Worm (Caenorhabditis elegans) whole organism, L1 larva: Measurements from ENCODE around the gene R08E5.1.

Source experiments
- C16A3.4 ChIP-seq: fragments of 150-350 bp; optimal IDR thresholded peaks from 2 replicates; lab custom pipeline; 2014; ENCODE audit warnings: missing biosample characterization, missing genetic modification characterization
- aha-1 ChIP-seq: fragments of 150-350 bp; optimal IDR thresholded peaks from 2 replicates; lab custom pipeline; 2014; ENCODE audit warnings: missing biosample characterization, missing genetic modification characterization
- ama-1 ChIP-seq: fragments of 150-350 bp; optimal IDR thresholded peaks from 2 replicates; lab custom pipeline; 2014
- blmp-1 ChIP-seq: fragments of 150-350 bp; optimal IDR thresholded peaks from 2 replicates; lab custom pipeline; 2014; ENCODE audit warnings: missing biosample characterization, missing genetic modification characterization
- ceh-8 ChIP-seq: fragments of 200-800 bp; sonication (Bioruptor generic); optimal IDR thresholded peaks from 2 replicates; lab custom pipeline; 2018; ENCODE audit warnings: mild to moderate bottlenecking, missing genetic modification characterization, moderate library complexity, missing compliant biosample characterization
- ceh-90 ChIP-seq: sonication (generic microtip); optimal IDR thresholded peaks from 2 replicates; lab custom pipeline; 2016; ENCODE audit warnings: missing genetic modification characterization, missing compliant biosample characterization
- ces-1 ChIP-seq: fragments of 150-350 bp; optimal IDR thresholded peaks from 2 replicates; lab custom pipeline; 2014; ENCODE audit warnings: missing biosample characterization, missing genetic modification reagents, missing genetic modification characterization
- dsc-1 ChIP-seq: sonication (generic microtip); optimal IDR thresholded peaks from 2 replicates; lab custom pipeline; 2016; ENCODE audit warnings: mild to moderate bottlenecking, missing genetic modification characterization, missing compliant biosample characterization
- efl-1 ChIP-seq, 4 experiments: fragments of 150-350 bp; optimal IDR thresholded peaks in 3 of 4; peaks in 1 of 4; 1 replicate in 1 of 4; 2 replicates in 3 of 4; lab custom pipeline; 2014; ENCODE audit warnings: missing biosample characterization in 2 of 4, missing genetic modification characterization in 2 of 4, missing genetic modification reagents in 2 of 4
- efl-3 ChIP-seq: fragments of 200-800 bp; sonication (Bioruptor generic); optimal IDR thresholded peaks from 2 replicates; lab custom pipeline; 2018; ENCODE audit warnings: mild to moderate bottlenecking, missing genetic modification characterization, missing compliant biosample characterization
- elt-2 ChIP-seq: sonication (generic microtip); optimal IDR thresholded peaks from 2 replicates; lab custom pipeline; 2016; ENCODE audit warnings: missing genetic modification characterization, mild to moderate bottlenecking, inconsistent platforms, missing compliant biosample characterization, missing genetic modification reagents
- elt-3 ChIP-seq, 6 experiments: fragments of 150-350 bp in 1 of 6; sonication (generic microtip); optimal IDR thresholded peaks; 2 replicates each; lab custom pipeline; 2017 to 2018; ENCODE audit warnings: missing biosample characterization in 6 of 6, missing genetic modification characterization in 6 of 6, inconsistent platforms in 1 of 6
- fkh-4 ChIP-seq: sonication (generic microtip); optimal IDR thresholded peaks from 2 replicates; lab custom pipeline; 2016; ENCODE audit warnings: missing compliant biosample characterization, missing genetic modification characterization, borderline replicate concordance
- hlh-17 ChIP-seq: fragments of 200-800 bp; sonication (Bioruptor generic); optimal IDR thresholded peaks from 2 replicates; lab custom pipeline; 2018; ENCODE audit warnings: missing genetic modification characterization, mild to moderate bottlenecking, missing compliant biosample characterization, moderate library complexity, borderline replicate concordance
- hpl-2 ChIP-seq: fragments of 150-350 bp; optimal IDR thresholded peaks from 2 replicates; lab custom pipeline; 2014; ENCODE audit warnings: missing biosample characterization, missing genetic modification reagents, missing genetic modification characterization
- irx-1 ChIP-seq: sonication (generic microtip); optimal IDR thresholded peaks from 2 replicates; lab custom pipeline; 2016; ENCODE audit warnings: missing genetic modification characterization, missing compliant biosample characterization
- isw-1 ChIP-seq: fragments of 200-800 bp; sonication (Bioruptor generic); IDR thresholded peaks from 2 replicates; pipeline ENCODE4 v1.3.6; 2022; ENCODE audit warnings: missing genetic modification characterization, missing compliant biosample characterization
- lin-13 ChIP-seq: fragments of 150-350 bp; optimal IDR thresholded peaks from 2 replicates; lab custom pipeline; 2014; ENCODE audit warnings: missing biosample characterization, missing genetic modification reagents, missing genetic modification characterization
- lin-14 ChIP-seq: fragments of 200-800 bp; sonication (Bioruptor generic); optimal IDR thresholded peaks from 2 replicates; lab custom pipeline; 2018; ENCODE audit warnings: mild to moderate bottlenecking, missing genetic modification characterization, moderate library complexity, missing compliant biosample characterization
- lin-35 ChIP-seq, 2 experiments: fragments of 150-350 bp; optimal IDR thresholded peaks; 2 replicates each; lab custom pipeline; 2014; ENCODE audit warnings: missing biosample characterization in 2 of 2, missing genetic modification characterization in 2 of 2, missing genetic modification reagents in 2 of 2
- lir-3 ChIP-seq: sonication (generic microtip); optimal IDR thresholded peaks from 2 replicates; lab custom pipeline; 2016; ENCODE audit warnings: mild to moderate bottlenecking, missing genetic modification characterization, moderate library complexity, missing compliant biosample characterization; ENCODE audit not compliant: poor library complexity
- lsy-2 ChIP-seq, 2 experiments: fragments of 150-350 bp; optimal IDR thresholded peaks; 2 replicates each; lab custom pipeline; 2014; ENCODE audit warnings: missing biosample characterization in 2 of 2, missing genetic modification characterization in 2 of 2
- mab-9 ChIP-seq: fragments of 200-800 bp; sonication (Bioruptor generic); IDR thresholded peaks from 2 replicates; pipeline ENCODE4 v1.3.6; 2022; ENCODE audit warnings: missing genetic modification reagents, missing genetic modification characterization, missing compliant biosample characterization
- mdl-1 ChIP-seq, 2 experiments: fragments of 150-350 bp; optimal IDR thresholded peaks; 2 replicates each; lab custom pipeline; 2014 to 2017; ENCODE audit warnings: missing biosample characterization in 2 of 2, missing genetic modification characterization in 2 of 2, inconsistent platforms in 1 of 2
- nhr-19 ChIP-seq: fragments of 200-800 bp; sonication (Bioruptor generic); conservative IDR thresholded peaks from 2 replicates; pipeline ENCODE4 v1.3.6; 2022; ENCODE audit warnings: missing genetic modification characterization, missing compliant biosample characterization
- nhr-20 ChIP-seq: sonication (generic microtip); optimal IDR thresholded peaks from 2 replicates; lab custom pipeline; 2016; ENCODE audit warnings: mild to moderate bottlenecking, missing genetic modification characterization, missing compliant biosample characterization
- nhr-28 ChIP-seq: fragments of 150-350 bp; optimal IDR thresholded peaks from 2 replicates; lab custom pipeline; 2014; ENCODE audit warnings: missing biosample characterization, missing genetic modification characterization
- nhr-47 ChIP-seq: sonication (generic microtip); optimal IDR thresholded peaks from 2 replicates; lab custom pipeline; 2016; ENCODE audit warnings: mild to moderate bottlenecking, missing genetic modification characterization, moderate library complexity, missing compliant biosample characterization
- nhr-71 ChIP-seq: sonication (generic microtip); optimal IDR thresholded peaks from 2 replicates; lab custom pipeline; 2016; ENCODE audit warnings: mild to moderate bottlenecking, missing genetic modification characterization, moderate library complexity, missing compliant biosample characterization
- nhr-85 ChIP-seq: sonication (generic microtip); peaks from one replicate; lab custom pipeline; 2016; ENCODE audit warnings: missing genetic modification characterization, inconsistent platforms, missing compliant biosample characterization
- pax-3 ChIP-seq: fragments of 200-800 bp; sonication (Bioruptor generic); optimal IDR thresholded peaks from 2 replicates; lab custom pipeline; 2018; ENCODE audit warnings: mild to moderate bottlenecking, missing genetic modification characterization, moderate library complexity, missing compliant biosample characterization
- pqm-1 ChIP-seq: sonication (generic microtip); optimal IDR thresholded peaks from 3 replicates; lab custom pipeline; 2017; ENCODE audit warnings: missing biosample characterization, missing genetic modification characterization
- snpc-4 ChIP-seq: fragments of 150-350 bp; optimal IDR thresholded peaks from 2 replicates; lab custom pipeline; 2014; ENCODE audit warnings: missing biosample characterization, missing genetic modification characterization
- snu-23 ChIP-seq: sonication (generic microtip); optimal IDR thresholded peaks from 2 replicates; lab custom pipeline; 2016; ENCODE audit warnings: missing genetic modification characterization, missing compliant biosample characterization
- sptf-1 ChIP-seq: fragments of 150-350 bp; optimal IDR thresholded peaks from 2 replicates; lab custom pipeline; 2014; ENCODE audit warnings: missing biosample characterization, missing genetic modification characterization
- swsn-7 ChIP-seq: sonication (generic microtip); optimal IDR thresholded peaks from 2 replicates; lab custom pipeline; 2016; ENCODE audit warnings: missing genetic modification characterization, missing compliant biosample characterization
- tbx-2 ChIP-seq: sonication (generic microtip); optimal IDR thresholded peaks from 2 replicates; lab custom pipeline; 2016; ENCODE audit warnings: missing genetic modification characterization, missing compliant biosample characterization
- unc-130 ChIP-seq: fragments of 150-350 bp; optimal IDR thresholded peaks from 2 replicates; lab custom pipeline; 2017; ENCODE audit warnings: missing biosample characterization, missing genetic modification characterization, inconsistent platforms

R08E5.1 gene

DNA sequence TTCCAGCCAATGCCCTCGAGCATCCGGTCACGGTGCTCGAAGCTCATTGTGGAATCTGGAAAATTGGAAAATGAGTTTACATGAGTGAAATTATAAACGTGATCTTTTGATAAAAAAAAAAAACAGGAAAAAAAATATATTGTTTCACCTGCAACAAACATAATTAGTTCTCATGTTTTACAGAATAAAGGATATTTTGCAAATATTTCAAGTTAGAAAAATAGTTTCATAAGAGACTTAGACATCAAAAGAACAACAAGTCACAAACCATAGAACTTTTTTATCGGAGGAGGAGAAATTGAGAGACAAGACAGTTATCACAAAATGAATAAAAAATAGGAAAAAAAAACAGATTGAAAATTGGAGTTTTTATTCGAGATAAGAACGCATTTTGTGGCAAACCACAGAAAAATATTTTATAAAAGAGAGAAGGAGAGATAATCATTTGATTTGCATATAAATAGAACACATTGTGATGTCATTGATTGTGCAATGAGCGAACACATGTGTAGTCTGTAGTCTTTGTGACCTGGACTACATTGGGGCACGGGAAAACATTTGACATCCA lies 12.9 kb upstream of the R08E5.1 start, which contains the start of gene R08F11.1:
R08F11.1 (minus strand) TSS at position 51 of the 568 bp plus-strand sequence.
- TF ChIP-seq swsn-7 (tag; lab: Kevin White, UChicago), result no peak
- TF ChIP-seq lir-3 (tag; lab: Kevin White, UChicago), result no peak
- no peak for TF ChIP-seq pqm-1 (tag; lab: Kevin White, UChicago)
- TF ChIP-seq lin-13 (GFP tag; lab: Kevin White, UChicago), result no peak
- TF ChIP-seq elt-2 (tag; lab: Kevin White, UChicago), result peak; percentile 62
- no peak for TF ChIP-seq snpc-4 (tag; lab: Kevin White, UChicago)

DNA sequence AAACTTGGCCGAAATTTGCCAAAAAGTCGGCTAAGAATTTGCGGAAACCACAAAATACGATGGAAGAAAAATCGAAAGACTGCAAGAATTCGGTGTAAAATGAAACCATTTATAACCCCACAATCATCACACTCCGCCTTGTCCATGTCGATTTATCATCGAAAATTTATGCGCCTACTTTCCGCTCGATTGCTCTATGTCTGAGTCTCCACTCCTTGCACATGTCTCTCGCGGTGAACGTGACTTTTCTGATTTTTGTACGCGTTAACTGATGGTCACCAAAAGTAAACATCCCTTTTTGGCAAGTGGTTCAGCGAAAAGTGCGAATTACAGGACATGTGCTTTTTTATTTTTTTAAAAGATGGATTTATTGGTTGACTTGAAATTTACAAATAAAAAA lies 5.6 kb upstream of the R08E5.1 start:
- TF ChIP-seq nhr-71 (tag; lab: Kevin White, UChicago) (no peak), tbx-2 (tag; lab: Kevin White, UChicago) (no peak), lin-14 (GFP tag; lab: Kevin White, UChicago) (peak; percentile 51), nhr-19 (no peak), efl-3 (no peak), aha-1 (tag; lab: Kevin White, UChicago) (no peak), nhr-28 (tag; lab: Kevin White, UChicago) (no peak), ceh-8 (GFP tag; lab: Kevin White, UChicago) (no peak), lsy-2 (tag; optimal IDR thresholded peaks at IDR 0.05; lab: Kevin White, UChicago) (no peak), swsn-7 (tag; lab: Kevin White, UChicago) (no peak), lin-35 (GFP tag; optimal IDR thresholded peaks at IDR 0.05; lab: Kevin White, UChicago) (peak in 1 of 2 experiments; percentile 37), ama-1 (lab: Kevin White, UChicago) (no peak), pqm-1 (tag; lab: Kevin White, UChicago) (no peak), elt-3 (tag; optimal IDR thresholded peaks at IDR 0.05; lab: Kevin White, UChicago) (peak in 1 of 6 experiments; percentile 12), sptf-1 (tag; lab: Kevin White, UChicago) (no peak), nhr-85 (tag; lab: Kevin White, UChicago) (peak; percentile 69), dsc-1 (tag; lab: Kevin White, UChicago) (no peak), unc-130 (tag; lab: Kevin White, UChicago) (no peak), blmp-1 (tag; lab: Kevin White, UChicago) (peak; percentile 43), C16A3.4 (tag; lab: Kevin White, UChicago) (no peak), nhr-20 (peak; percentile 33), efl-1 (optimal IDR thresholded peaks at IDR 0.05; lab: Kevin White, UChicago) (no peak), efl-1 (GFP tag; optimal IDR thresholded peaks at IDR 0.05 in 1 of 2; lab: Kevin White, UChicago) (peak in 1 of 2 experiments; percentile 87), nhr-47 (tag; lab: Kevin White, UChicago) (no peak), mdl-1 (tag; optimal IDR thresholded peaks at IDR 0.05; lab: Kevin White, UChicago) (peak in 1 of 2 experiments; percentile 28), hpl-2 (GFP tag; lab: Kevin White, UChicago) (no peak), ceh-90 (tag; lab: Kevin White, UChicago) (no peak), fkh-4 (no peak), lir-3 (tag; lab: Kevin White, UChicago) (no peak), elt-2 (tag; lab: Kevin White, UChicago) (peak; percentile 61), snu-23 (GFP tag; lab: Kevin White, UChicago) (peak; percentile 32), ces-1 (no peak), isw-1 (GFP tag; lab: Robert Waterston, UW) (no peak), pax-3 (tag; lab: Kevin White, UChicago) (no peak), mab-9 (GFP tag; lab: Robert Waterston, UW) (no peak)
- TF ChIP-seq, all 84 proteins: peak for 10

DNA sequence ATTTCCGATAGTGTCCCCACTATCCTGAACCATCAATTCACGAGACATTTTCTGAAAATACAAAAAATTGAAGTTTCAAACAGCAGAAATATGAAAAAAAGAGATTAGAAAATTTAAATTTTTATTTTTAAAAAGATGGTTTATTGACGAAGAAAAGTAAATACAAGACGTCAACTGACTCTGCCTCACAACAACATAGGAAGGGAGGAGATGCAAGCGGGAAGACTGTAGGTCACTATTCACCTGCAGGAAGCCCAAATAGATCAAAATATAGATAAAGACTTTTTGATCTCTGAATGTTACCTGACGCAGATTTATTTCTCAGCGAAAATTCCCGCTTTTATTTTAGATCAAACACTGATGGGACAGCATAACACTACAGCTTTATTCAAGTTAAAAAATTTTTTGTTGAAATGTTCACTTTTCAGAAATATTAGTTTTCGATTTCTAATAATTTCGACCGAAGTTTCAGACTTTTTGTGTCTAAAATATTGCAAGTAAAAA lies 4.8 kb upstream of the R08E5.1 start, which contains the start of gene cysl-3:
cysl-3 (minus strand) TSS at position 51 of the 504 bp plus-strand sequence.
- TF ChIP-seq hlh-17 (GFP tag; lab: Kevin White, UChicago), result no peak
- TF ChIP-seq irx-1 (tag; lab: Kevin White, UChicago), result no peak
